Worm (Caenorhabditis elegans) whole organism, early embryonic: Measurements from ENCODE around the gene hil-2.

Source experiments
- B0310.2 ChIP-seq: sonication (generic microtip); optimal IDR thresholded peaks from 2 replicates; lab custom pipeline; 2016; ENCODE audit warnings: mild to moderate bottlenecking, missing genetic modification characterization, missing compliant biosample characterization
- aly-1 ChIP-seq: sonication (generic microtip); optimal IDR thresholded peaks from 2 replicates; lab custom pipeline; 2016; ENCODE audit warnings: missing genetic modification characterization, missing compliant biosample characterization
- ama-1 ChIP-seq: fragments of 150-350 bp; optimal IDR thresholded peaks from 2 replicates; lab custom pipeline; 2014
- flt-1 ChIP-seq: fragments of 200-800 bp; sonication (Bioruptor generic); IDR thresholded peaks from 2 replicates; pipeline ENCODE4 v1.3.6; 2022; ENCODE audit warnings: missing genetic modification characterization, missing compliant biosample characterization
- hmg-4 ChIP-seq: fragments of 200-800 bp; sonication (Bioruptor generic); optimal IDR thresholded peaks from 2 replicates; lab custom pipeline; 2018; ENCODE audit warnings: mild to moderate bottlenecking, missing genetic modification characterization, missing compliant biosample characterization
- hnd-1 ChIP-seq: sonication (generic microtip); optimal IDR thresholded peaks from 2 replicates; lab custom pipeline; 2016; ENCODE audit warnings: missing genetic modification characterization, missing compliant biosample characterization
- tbx-11 ChIP-seq: fragments of 200-800 bp; sonication (Bioruptor generic); IDR thresholded peaks from 2 replicates; pipeline ENCODE4 v1.3.6; 2022; ENCODE audit warnings: missing genetic modification characterization, missing compliant biosample characterization

- no peak for TF ChIP-seq ama-1 (lab: Kevin White, UChicago)
- TF ChIP-seq flt-1 (GFP tag; lab: Robert Waterston, UW) = no peak
- TF ChIP-seq B0310.2 (tag; lab: Kevin White, UChicago) = no peak
- TF ChIP-seq aly-1 (tag; lab: Kevin White, UChicago) = no peak
- no peak for TF ChIP-seq tbx-11 (GFP tag; lab: Robert Waterston, UW)
- no peak for TF ChIP-seq hnd-1 (tag; lab: Kevin White, UChicago)
- no peak for TF ChIP-seq hmg-4 (GFP tag; lab: Kevin White, UChicago)
Measured at ce11 chrIV:6248486-6248885, 45.6 kb upstream of the hil-2 start, which contains the start of gene acox-3.
